Fruit fly (Drosophila melanogaster): ENCODE measurements around the gene snf.
A peak's percentile ranks its signal among the peaks of the same experiment; 100 is the strongest.

The snf gene

dm6 chrX:5311838-5312339 lies 2.8 kb downstream of the snf start, which contains the start of the genes TrxT and dhd (continued):
- TF ChIP-seq pita (GFP tag; optimal IDR thresholded peaks at IDR 0.05), result no peak
- TF ChIP-seq CG34422 (GFP tag; IDR thresholded peaks at IDR 0.05), result peak; percentile 45; the same call in 1 of the 3 replicates
- TF ChIP-seq crp (GFP tag; optimal IDR thresholded peaks at IDR 0.05), result no peak
- TF ChIP-seq CG18599 (GFP tag; optimal IDR thresholded peaks at IDR 0.05), result no peak
- no peak for TF ChIP-seq Deaf1 (tag; optimal IDR thresholded peaks at IDR 0.05)
- peak; percentile 74 for TF ChIP-seq CG33213 (GFP tag; optimal IDR thresholded peaks at IDR 0.05)
- TF ChIP-seq CG6813 (GFP tag; optimal IDR thresholded peaks at IDR 0.05), result peak; percentile 41
- peak; percentile 93 for TF ChIP-seq Med (GFP tag)
- no peak for TF ChIP-seq CG13123 (GFP tag; optimal IDR thresholded peaks at IDR 0.05)
- TF ChIP-seq Trl (optimal IDR thresholded peaks at IDR 0.05), result no peak
- no peak for TF ChIP-seq Trl (GFP tag; optimal IDR thresholded peaks at IDR 0.05)
- peak; percentile 64; the same call in 2 of the 3 replicates for TF ChIP-seq Opbp (GFP tag; IDR thresholded peaks at IDR 0.05; ENCODE audit: partially characterized antibody)
- no peak for TF ChIP-seq CG12104 (GFP tag; optimal IDR thresholded peaks at IDR 0.05)
- peak; percentile 37; the same call in 1 of the 2 replicates for TF ChIP-seq Adf1 (GFP tag; IDR thresholded peaks at IDR 0.05)
- TF ChIP-seq ranshi (GFP tag; IDR thresholded peaks at IDR 0.05), result peak; percentile 19; the same call in 1 of the 2 replicates
- TF ChIP-seq CG11247 (GFP tag; IDR thresholded peaks at IDR 0.05), result peak; percentile 36; the same call in 1 of the 2 replicates
- peak; percentile 10 for TF ChIP-seq CG17186 (GFP tag; optimal IDR thresholded peaks at IDR 0.05)
- no peak for TF ChIP-seq psq (GFP tag; optimal IDR thresholded peaks at IDR 0.05)
- no peak for TF ChIP-seq Stat92E (GFP tag; optimal IDR thresholded peaks at IDR 0.05)
- TF ChIP-seq fd96Cb (tag; optimal IDR thresholded peaks at IDR 0.05), result no peak
- TF ChIP-seq CG1024 (GFP tag; IDR thresholded peaks at IDR 0.05), result 0 out of 2 replicates have a peak, but pooled peaks have one; percentile 38
- TF ChIP-seq mam (GFP tag; optimal IDR thresholded peaks at IDR 0.05), result peak; percentile 22
- TF ChIP-seq CG13775 (GFP tag; optimal IDR thresholded peaks at IDR 0.05), result peak; percentile 20
- TF ChIP-seq CoRest (tag; optimal IDR thresholded peaks at IDR 0.05), result peak; percentile 77
- no peak for TF ChIP-seq CG14050 (GFP tag; IDR thresholded peaks at IDR 0.05)
- no peak for TF ChIP-seq CTCF (GFP tag; optimal IDR thresholded peaks at IDR 0.05)
- TF ChIP-seq gfzf (GFP tag; optimal IDR thresholded peaks at IDR 0.05), result peak; percentile 3
- peak; percentile 68 for TF ChIP-seq Bgb (GFP tag; IDR thresholded peaks at IDR 0.05; ENCODE audit: partially characterized antibody)
- no peak for TF ChIP-seq Sry-β (GFP tag; optimal IDR thresholded peaks at IDR 0.05)
- no peak; the same call in 2 of the 3 replicates for TF ChIP-seq zen2 (GFP tag; IDR thresholded peaks at IDR 0.05; ENCODE audit: partially characterized antibody)
- TF ChIP-seq CG15479 (GFP tag; optimal IDR thresholded peaks at IDR 0.05), result no peak
- TF ChIP-seq CG1647 (GFP tag; optimal IDR thresholded peaks at IDR 0.05), result no peak
- no peak for TF ChIP-seq crc (GFP tag; optimal IDR thresholded peaks at IDR 0.05)
- TF ChIP-seq CG9437 (GFP tag; optimal IDR thresholded peaks at IDR 0.05), result no peak
- 0 out of 3 replicates have a peak, but pooled peaks have one; percentile 38 for TF ChIP-seq mld (GFP tag; IDR thresholded peaks at IDR 0.05; ENCODE audit: partially characterized antibody)
- peak; percentile 17 for TF ChIP-seq pho (GFP tag; optimal IDR thresholded peaks at IDR 0.05)
- peak; percentile 3 for TF ChIP-seq Camta (GFP tag; optimal IDR thresholded peaks at IDR 0.05)
- peak; percentile 15 for TF ChIP-seq trem (tag; optimal IDR thresholded peaks at IDR 0.05)
- TF ChIP-seq MBD-R2 (GFP tag; IDR thresholded peaks at IDR 0.05), result peak; percentile 70
- peak; percentile 58 for TF ChIP-seq chm (GFP tag; IDR thresholded peaks at IDR 0.05)
- no peak for TF ChIP-seq Lim3 (GFP tag; IDR thresholded peaks at IDR 0.05)
- TF ChIP-seq row (GFP tag; IDR thresholded peaks at IDR 0.05), result peak; percentile 29; the same call in 1 of the 3 replicates
- TF ChIP-seq CG11398 (GFP tag; optimal IDR thresholded peaks at IDR 0.05), result no peak
- TF ChIP-seq Aef1 (GFP tag; IDR thresholded peaks at IDR 0.05), result peak; percentile 12; the same call in 1 of the 3 replicates
- TF ChIP-seq Dll (GFP tag; IDR thresholded peaks at IDR 0.05; ENCODE audit: partially characterized antibody), result peak; percentile 62; the same call in 2 of the 4 replicates
- 0 out of 2 replicates have a peak, but pooled peaks have one; percentile 18 for TF ChIP-seq CG10366 (GFP tag; IDR thresholded peaks at IDR 0.05)
- TF ChIP-seq Neu2 (GFP tag; optimal IDR thresholded peaks at IDR 0.05; ENCODE audit: borderline replicate concordance), result no peak
- peak; percentile 49 for TF ChIP-seq HmgZ (tag; optimal IDR thresholded peaks at IDR 0.05)
- TF ChIP-seq CG15514 (GFP tag; optimal IDR thresholded peaks at IDR 0.05), result peak; percentile 62
- TF ChIP-seq CG7556 (GFP tag; optimal IDR thresholded peaks at IDR 0.05), result no peak

Data from whole organism, embryonic.